Worm (Caenorhabditis elegans) whole organism, L4/young adult: ENCODE results near the gene ttr-7.

Source experiments
- W03F9.2 ChIP-seq: fragments of 150-350 bp; optimal IDR thresholded peaks from 2 replicates; lab custom pipeline; 2014; ENCODE audit warnings: missing biosample characterization, missing genetic modification characterization
- him-1 ChIP-seq: sonication (generic microtip); optimal IDR thresholded peaks from 2 replicates; lab custom pipeline; 2016; ENCODE audit warnings: missing genotype, missing genetic modification reagents, missing genetic modification characterization, missing compliant biosample characterization

ce11 chrIII:600316-600932 is 5.4 kb upstream of the ttr-7 start, which contains the start of gene lec-6:
- TF ChIP-seq him-1 (tag; lab: Kevin White, UChicago) (no peak), W03F9.2 (tag; lab: Kevin White, UChicago) (no peak)
